Fruit fly (Drosophila melanogaster): ENCODE data around the gene CG5078.
A peak's percentile ranks its signal among the peaks of the same experiment; 100 is the strongest.

The CG5078 gene

dm6 chr3L:20470991-20471498 lies 34.8 kb upstream of the CG5078 start (continued):
- TF ChIP-seq pdm3 (GFP tag; optimal IDR thresholded peaks at IDR 0.05) (no peak), net (GFP tag; optimal IDR thresholded peaks at IDR 0.05) (peak; percentile 47), dac (GFP tag; optimal IDR thresholded peaks at IDR 0.05) (peak; percentile 12), eg (GFP tag; IDR thresholded peaks at IDR 0.05) (peak; percentile 82), fd59A (GFP tag; optimal IDR thresholded peaks at IDR 0.05) (peak; percentile 37), CG11294 (GFP tag; IDR thresholded peaks at IDR 0.05) (peak; percentile 49; the same call in 1 of the 2 replicates), CG3919 (GFP tag; optimal IDR thresholded peaks at IDR 0.05) (peak; percentile 47), Ets96B (tag; optimal IDR thresholded peaks at IDR 0.05) (no peak), Smox (GFP tag; optimal IDR thresholded peaks at IDR 0.05) (no peak), CG6792 (GFP tag; optimal IDR thresholded peaks at IDR 0.05) (peak; percentile 9), CG7368 (GFP tag; optimal IDR thresholded peaks at IDR 0.05) (peak; percentile 22), CG4318 (GFP tag; optimal IDR thresholded peaks at IDR 0.05) (peak; percentile 6)

dm6 chr3L:20471499-20472313 lies 34.1 kb upstream of the CG5078 start:
- TF ChIP-seq CG10631 (GFP tag; optimal IDR thresholded peaks at IDR 0.05) (peak; percentile 12), Hr39 (GFP tag; optimal IDR thresholded peaks at IDR 0.05) (no peak), vri (GFP tag; optimal IDR thresholded peaks at IDR 0.05) (no peak), Eip93F (GFP tag; optimal IDR thresholded peaks at IDR 0.05) (no peak), CG4318 (GFP tag; optimal IDR thresholded peaks at IDR 0.05) (no peak), CG3919 (GFP tag; optimal IDR thresholded peaks at IDR 0.05) (peak; percentile 35), Sox14 (GFP tag; optimal IDR thresholded peaks at IDR 0.05) (peak; percentile 25), Blimp-1 (GFP tag; optimal IDR thresholded peaks at IDR 0.05) (no peak), CG32006 (GFP tag; optimal IDR thresholded peaks at IDR 0.05) (peak; percentile 22), ss (GFP tag; optimal IDR thresholded peaks at IDR 0.05) (no peak), CG11762 (GFP tag; optimal IDR thresholded peaks at IDR 0.05; ENCODE audit: insufficient read depth) (peak; percentile 0), eg (GFP tag; IDR thresholded peaks at IDR 0.05) (peak; percentile 35; the same call in 1 of the 3 replicates), OdsH (GFP tag; optimal IDR thresholded peaks at IDR 0.05) (peak; percentile 1), CG3032 (tag; optimal IDR thresholded peaks at IDR 0.05) (peak; percentile 49), Met (GFP tag; optimal IDR thresholded peaks at IDR 0.05) (no peak), net (GFP tag; optimal IDR thresholded peaks at IDR 0.05) (peak; percentile 8), CG1621 (tag; optimal IDR thresholded peaks at IDR 0.05) (no peak), CG8119 (GFP tag; IDR thresholded peaks at IDR 0.05) (peak; percentile 34; the same call in 2 of the 3 replicates), CG34406 (GFP tag; optimal IDR thresholded peaks at IDR 0.05) (peak; percentile 5), CG6854 (GFP tag; optimal IDR thresholded peaks at IDR 0.05) (no peak), CG15336 (GFP tag; IDR thresholded peaks at IDR 0.05) (peak; percentile 65), CG6276 (GFP tag; optimal IDR thresholded peaks at IDR 0.05) (no peak), pdm3 (GFP tag; optimal IDR thresholded peaks at IDR 0.05) (peak; percentile 18), svp (GFP tag) (peak; percentile 98), CG10669 (GFP tag; optimal IDR thresholded peaks at IDR 0.05) (peak; percentile 16), fkh (GFP tag; optimal IDR thresholded peaks at IDR 0.05) (peak; percentile 96), CG16779 (tag; optimal IDR thresholded peaks at IDR 0.05) (no peak), Hr38 (GFP tag; optimal IDR thresholded peaks at IDR 0.05) (no peak), achi (GFP tag; optimal IDR thresholded peaks at IDR 0.05) (peak; percentile 24), CG31627 (GFP tag; optimal IDR thresholded peaks at IDR 0.05) (no peak), Hr4 (GFP tag; optimal IDR thresholded peaks at IDR 0.05) (peak; percentile 34), esn (GFP tag; optimal IDR thresholded peaks at IDR 0.05) (peak; percentile 10), topi (GFP tag; optimal IDR thresholded peaks at IDR 0.05) (no peak), lz (GFP tag; optimal IDR thresholded peaks at IDR 0.05) (no peak), dsx (GFP tag; optimal IDR thresholded peaks at IDR 0.05; ENCODE audit: poor library complexity, severe bottlenecking) (peak; percentile 5), Smox (GFP tag; optimal IDR thresholded peaks at IDR 0.05) (no peak), CG6163 (GFP tag; IDR thresholded peaks at IDR 0.05) (0 out of 3 replicates have a peak, but pooled peaks have one; percentile 31), acj6 (GFP tag; optimal IDR thresholded peaks at IDR 0.05) (peak; percentile 38), CG11902 (GFP tag; optimal IDR thresholded peaks at IDR 0.05) (no peak), Eip75B (GFP tag; optimal IDR thresholded peaks at IDR 0.05) (no peak), Eip78C (GFP tag) (peak; percentile 75)
